Fruit fly (Drosophila melanogaster) whole organism, embryonic: ENCODE measurements around the gene Acn.

Experiments
- CG10654 ChIP-seq: fragments of 200-800 bp; sonication (Bioruptor generic); optimal IDR thresholded peaks from 2 replicates; lab custom pipeline; 2016; ENCODE audit warnings: missing biosample characterization, missing genetic modification characterization
- CG11398 ChIP-seq: fragments of 200-800 bp; sonication (Bioruptor generic); optimal IDR thresholded peaks from 2 replicates; lab custom pipeline; 2016; ENCODE audit warnings: missing biosample characterization, missing genetic modification characterization
- CG11723 ChIP-seq: fragments of 200-800 bp; sonication (Bioruptor generic); optimal IDR thresholded peaks from 2 replicates; lab custom pipeline; 2017; ENCODE audit warnings: missing biosample characterization, mild to moderate bottlenecking, missing genetic modification characterization
- CG1233 ChIP-seq: fragments of 200-800 bp; sonication (Bioruptor generic); optimal IDR thresholded peaks from 4 replicates; lab custom pipeline; 2018; ENCODE audit warnings: missing biosample characterization, mild to moderate bottlenecking, missing genetic modification characterization
- CG12659 ChIP-seq: fragments of 200-800 bp; sonication (Bioruptor generic); optimal IDR thresholded peaks from 3 replicates; lab custom pipeline; 2017; ENCODE audit warnings: mild to moderate bottlenecking, missing biosample characterization, missing genetic modification reagents, missing genetic modification characterization
- CG14710 ChIP-seq: fragments of 200-800 bp; sonication (Bioruptor generic); optimal IDR thresholded peaks from 3 replicates; lab custom pipeline; 2019; ENCODE audit warnings: missing biosample characterization, mild to moderate bottlenecking, missing genetic modification characterization, moderate library complexity
- CG15269 ChIP-seq: fragments of 200-800 bp; sonication (Bioruptor generic); optimal IDR thresholded peaks from 2 replicates; lab custom pipeline; 2018; ENCODE audit warnings: missing biosample characterization, mild to moderate bottlenecking, missing genetic modification characterization, moderate library complexity
- CG1529 ChIP-seq: fragments of 200-800 bp; sonication (Bioruptor generic); optimal IDR thresholded peaks from 3 replicates; lab custom pipeline; 2018; ENCODE audit warnings: missing biosample characterization, missing genetic modification characterization
- CG16813 ChIP-seq: fragments of 200-800 bp; sonication (Bioruptor generic); IDR thresholded peaks from 3 replicates; pipeline ENCODE4 v1.3.6; 2022; ENCODE audit warnings: missing biosample characterization, missing genetic modification characterization; ENCODE audit not compliant: partially characterized antibody
- CG16863 ChIP-seq: fragments of 200-800 bp; sonication (Bioruptor generic); optimal IDR thresholded peaks from 3 replicates; lab custom pipeline; 2016; ENCODE audit warnings: missing biosample characterization, missing genetic modification characterization
- CG17359 ChIP-seq: fragments of 200-800 bp; sonication (Bioruptor generic); optimal IDR thresholded peaks from 3 replicates; lab custom pipeline; 2018; ENCODE audit warnings: missing biosample characterization, mild to moderate bottlenecking, missing genetic modification characterization, moderate library complexity
- CG17361 ChIP-seq: fragments of 200-800 bp; sonication (Bioruptor generic); IDR thresholded peaks from 3 replicates; pipeline ENCODE4 v1.3.6; 2022; ENCODE audit warnings: missing biosample characterization, missing genetic modification characterization
- CG17568 ChIP-seq: fragments of 200-800 bp; sonication (Bioruptor generic); optimal IDR thresholded peaks from 2 replicates; lab custom pipeline; 2018; ENCODE audit warnings: missing biosample characterization, mild to moderate bottlenecking, missing genetic modification characterization, moderate library complexity
- CG2199 ChIP-seq: fragments of 200-800 bp; sonication (Bioruptor generic); IDR thresholded peaks from 3 replicates; pipeline ENCODE4 v1.3.6; 2022; ENCODE audit warnings: missing biosample characterization, missing genetic modification characterization
- CG2712 ChIP-seq: fragments of 200-800 bp; optimal IDR thresholded peaks from 3 replicates; lab custom pipeline; 2019; ENCODE audit warnings: missing biosample characterization, mild to moderate bottlenecking, missing genetic modification characterization, moderate library complexity
- CG32532 ChIP-seq: fragments of 200-800 bp; sonication (Bioruptor generic); IDR thresholded peaks from 2 replicates; pipeline ENCODE4 v1.3.6; 2022; ENCODE audit warnings: missing biosample characterization, missing genetic modification characterization
- CG3847 ChIP-seq: fragments of 200-800 bp; sonication (Bioruptor generic); IDR thresholded peaks from 2 replicates; pipeline ENCODE4 v1.3.6; 2022; ENCODE audit warnings: missing biosample characterization, missing genetic modification characterization
- CG4707 ChIP-seq: fragments of 200-800 bp; sonication (Bioruptor generic); optimal IDR thresholded peaks from 2 replicates; lab custom pipeline; 2018; ENCODE audit warnings: missing biosample characterization, mild to moderate bottlenecking, missing genetic modification characterization, moderate library complexity
- CG6272 ChIP-seq: fragments of 200-800 bp; sonication (Bioruptor generic); IDR thresholded peaks from 2 replicates; pipeline ENCODE4 v1.3.6; 2022; ENCODE audit warnings: missing biosample characterization, missing genetic modification characterization
- CG8388 ChIP-seq: fragments of 200-800 bp; sonication (Bioruptor generic); optimal IDR thresholded peaks from 2 replicates; lab custom pipeline; 2019; ENCODE audit warnings: missing biosample characterization, mild to moderate bottlenecking, missing genetic modification characterization, moderate library complexity
- CG8765 ChIP-seq: fragments of 200-800 bp; sonication (Bioruptor generic); IDR thresholded peaks from 2 replicates; pipeline ENCODE4 v1.3.6; 2022; ENCODE audit warnings: missing biosample characterization, missing genetic modification characterization
- CHES-1-like ChIP-seq: fragments of 200-800 bp; sonication (Bioruptor generic); optimal IDR thresholded peaks from 2 replicates; lab custom pipeline; 2016; ENCODE audit warnings: missing biosample characterization, missing genetic modification characterization
- Dad ChIP-seq: fragments of 200-800 bp; sonication (Bioruptor generic); optimal IDR thresholded peaks from 3 replicates; lab custom pipeline; 2016; ENCODE audit warnings: missing biosample characterization, missing genetic modification characterization
- Doc2 ChIP-seq: fragments of 200-800 bp; sonication (Bioruptor generic); IDR thresholded peaks from 2 replicates; pipeline ENCODE4 v1.3.6; 2022; ENCODE audit warnings: missing biosample characterization, missing genetic modification characterization
- Drgx ChIP-seq: fragments of 200-800 bp; sonication (Bioruptor generic); IDR thresholded peaks from 2 replicates; pipeline ENCODE4 v1.3.6; 2022; ENCODE audit warnings: missing biosample characterization, missing genetic modification characterization
- Elba2 ChIP-seq: fragments of 200-800 bp; sonication (Bioruptor generic); optimal IDR thresholded peaks from 3 replicates; lab custom pipeline; 2016; ENCODE audit warnings: missing biosample characterization, missing genetic modification characterization
- Ets65A ChIP-seq: fragments of 200-800 bp; sonication (Bioruptor generic); peaks from one replicate; lab custom pipeline; 2016; ENCODE audit warnings: missing biosample characterization, missing genetic modification characterization
- GATAe ChIP-seq: fragments of 200-800 bp; sonication (Bioruptor generic); conservative IDR thresholded peaks from 2 replicates; pipeline ENCODE4 v1.3.6; 2022; ENCODE audit warnings: missing biosample characterization, missing genetic modification characterization
- Hmx ChIP-seq: fragments of 200-800 bp; sonication (Bioruptor generic); optimal IDR thresholded peaks from 2 replicates; lab custom pipeline; 2016; ENCODE audit warnings: missing biosample characterization, missing genetic modification characterization
- Max ChIP-seq: fragments of 200-800 bp; sonication (Bioruptor generic); optimal IDR thresholded peaks from 2 replicates; lab custom pipeline; 2016; ENCODE audit warnings: missing biosample characterization, mild to moderate bottlenecking, missing genetic modification characterization
- Six4 ChIP-seq: fragments of 200-800 bp; sonication (Bioruptor generic); optimal IDR thresholded peaks from 2 replicates; lab custom pipeline; 2016; ENCODE audit warnings: missing biosample characterization, missing genetic modification characterization
- Stat92E ChIP-seq, 3 experiments: fragments of >200 bp in 2 of 3; fragments of 200-800 bp in 1 of 3; sonication (Bioruptor generic) in 1 of 3; optimal IDR thresholded peaks; 2 replicates each; lab custom pipeline; 2017 to 2019; ENCODE audit warnings: missing biosample characterization in 3 of 3, missing genetic modification characterization in 3 of 3, mild to moderate bottlenecking in 1 of 3, moderate library complexity in 1 of 3
- dan ChIP-seq: fragments of 200-800 bp; sonication (Bioruptor generic); IDR thresholded peaks from 2 replicates; pipeline ENCODE4 v1.3.6; 2022; ENCODE audit warnings: missing biosample characterization, missing genetic modification characterization
- en ChIP-seq: fragments of 200-800 bp; sonication (Bioruptor generic); optimal IDR thresholded peaks from 2 replicates; lab custom pipeline; 2016; ENCODE audit warnings: missing biosample characterization, missing genetic modification characterization
- esg ChIP-seq: fragments of 200-800 bp; sonication (Bioruptor generic); conservative IDR thresholded peaks from 2 replicates; pipeline ENCODE4 v1.3.6; 2022; ENCODE audit warnings: missing biosample characterization, missing genetic modification characterization
- eyg ChIP-seq: fragments of 200-800 bp; sonication (Bioruptor generic); optimal IDR thresholded peaks from 3 replicates; lab custom pipeline; 2016; ENCODE audit warnings: missing biosample characterization, missing genetic modification characterization
- ftz-f1 ChIP-seq: fragments of 200-800 bp; sonication (Bioruptor generic); optimal IDR thresholded peaks from 2 replicates; lab custom pipeline; 2016; ENCODE audit warnings: missing biosample characterization, missing genetic modification characterization
- hbn ChIP-seq: fragments of 200-800 bp; sonication (Bioruptor generic); IDR thresholded peaks from 2 replicates; pipeline ENCODE4 v1.3.6; 2022; ENCODE audit warnings: missing biosample characterization, missing genetic modification characterization; ENCODE audit not compliant: partially characterized antibody
- inv ChIP-seq: fragments of 200-800 bp; sonication (Bioruptor generic); IDR thresholded peaks from 2 replicates; pipeline ENCODE4 v1.3.6; 2022; ENCODE audit warnings: missing biosample characterization, missing genetic modification characterization; ENCODE audit not compliant: partially characterized antibody
- kay ChIP-seq: fragments of 200-800 bp; sonication (Bioruptor generic); optimal IDR thresholded peaks from 2 replicates; lab custom pipeline; 2016; ENCODE audit warnings: missing biosample characterization, missing genetic modification characterization
- mam ChIP-seq: fragments of 200-800 bp; sonication (Bioruptor generic); optimal IDR thresholded peaks from 3 replicates; lab custom pipeline; 2016; ENCODE audit warnings: missing biosample characterization, missing genetic modification characterization
- nmo ChIP-seq: fragments of 200-800 bp; sonication (Bioruptor generic); optimal IDR thresholded peaks from 2 replicates; lab custom pipeline; 2018; ENCODE audit warnings: missing biosample characterization, mild to moderate bottlenecking, missing genetic modification characterization, moderate library complexity
- odd ChIP-seq: fragments of 200-800 bp; sonication (Bioruptor generic); optimal IDR thresholded peaks from 2 replicates; lab custom pipeline; 2017; ENCODE audit warnings: missing biosample characterization, mild to moderate bottlenecking, missing genetic modification characterization
- peb ChIP-seq: fragments of 200-800 bp; sonication (Bioruptor generic); IDR thresholded peaks from 2 replicates; pipeline ENCODE4 v1.3.6; 2022; ENCODE audit warnings: missing biosample characterization, missing genetic modification characterization
- phol ChIP-seq: fragments of 200-800 bp; sonication (Bioruptor generic); optimal IDR thresholded peaks from 3 replicates; lab custom pipeline; 2018; ENCODE audit warnings: missing biosample characterization, mild to moderate bottlenecking, missing genetic modification characterization, moderate library complexity
- pum ChIP-seq: fragments of 200-800 bp; sonication (Bioruptor generic); optimal IDR thresholded peaks from 2 replicates; lab custom pipeline; 2016; ENCODE audit warnings: missing biosample characterization, missing genetic modification characterization
- sc ChIP-seq, 3 experiments: fragments of >200 bp in 2 of 3; fragments of 200-800 bp in 1 of 3; sonication (Bioruptor generic) in 1 of 3; optimal IDR thresholded peaks; 2 replicates in 2 of 3; 3 replicates in 1 of 3; lab custom pipeline; 2017; ENCODE audit warnings: mild to moderate bottlenecking in 1 of 3, missing biosample characterization in 1 of 3, missing genetic modification characterization in 1 of 3, missing genetic modification reagents in 1 of 3
- sens-2 ChIP-seq: fragments of 200-800 bp; sonication (Bioruptor generic); IDR thresholded peaks from 2 replicates; pipeline ENCODE4 v1.3.6; 2022; ENCODE audit warnings: missing biosample characterization, missing genetic modification characterization
- sisA ChIP-seq: fragments of 200-800 bp; sonication (Bioruptor generic); IDR thresholded peaks from 2 replicates; pipeline ENCODE4 v1.3.6; 2022; ENCODE audit warnings: missing biosample characterization, missing genetic modification characterization
- so ChIP-seq: fragments of 200-800 bp; sonication (Bioruptor generic); IDR thresholded peaks from 3 replicates; pipeline ENCODE4 v1.3.6; 2022; ENCODE audit warnings: missing biosample characterization, missing genetic modification characterization
- vvl ChIP-seq: fragments of 200-800 bp; sonication (Bioruptor generic); IDR thresholded peaks from 2 replicates; pipeline ENCODE4 v1.3.6; 2022; ENCODE audit warnings: missing biosample characterization, missing genetic modification characterization

Acn gene

DNA sequence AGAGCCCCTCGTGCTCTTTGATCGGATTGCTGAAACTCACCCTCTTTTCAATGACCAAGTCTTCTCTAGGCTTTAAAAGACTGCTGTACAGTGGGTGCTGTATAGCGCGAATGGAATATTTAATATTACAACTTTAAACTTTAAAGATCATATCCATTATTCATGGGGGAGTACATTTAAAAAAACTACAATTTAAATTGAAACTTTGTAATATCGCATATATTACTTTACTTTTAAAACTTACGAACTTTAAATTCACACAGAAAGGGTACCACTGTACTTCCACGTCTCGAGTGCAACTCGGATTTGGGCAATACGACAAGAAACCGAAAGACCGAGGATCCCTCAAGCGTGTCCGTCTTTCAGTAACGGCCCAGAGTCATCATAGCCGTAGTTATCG is 13.8 kb downstream of the Acn start, which contains the start of gene Phlpp (continued):
- TF ChIP-seq CG12659 (GFP tag; lab: Kevin White, UChicago) (no peak), nmo (GFP tag; lab: Kevin White, UChicago) (peak; percentile 22), CG16863 (GFP tag; lab: Kevin White, UChicago) (peak; percentile 10), sc (optimal IDR thresholded peaks at IDR 0.05; lab: Kevin White, UChicago) (no peak), sc (GFP tag; optimal IDR thresholded peaks at IDR 0.05; lab: Kevin White, UChicago) (no peak), CG1233 (peak; percentile 31), ftz-f1 (GFP tag; lab: Kevin White, UChicago) (no peak), sisA (GFP tag; lab: Robert Waterston, UW) (peak; percentile 60), Hmx (no peak), CG8765 (GFP tag; lab: Robert Waterston, UW) (peak; percentile 51; the same call in 1 of the 2 replicates), CG15269 (tag; lab: Kevin White, UChicago) (no peak), CG2199 (no peak), CG2712 (peak; percentile 84), CG1529 (no peak), CG32532 (GFP tag; lab: Robert Waterston, UW) (peak; percentile 40; the same call in 1 of the 2 replicates), inv (GFP tag; lab: Robert Waterston, UW) (no peak), CG17361 (peak; percentile 72), peb (peak; percentile 47; the same call in 1 of the 2 replicates), so (GFP tag; lab: Robert Waterston, UW) (peak; percentile 77; the same call in 2 of the 3 replicates), hbn (GFP tag; lab: Robert Waterston, UW) (no peak), Six4 (GFP tag; lab: Kevin White, UChicago) (peak; percentile 8), CG11723 (GFP tag; lab: Kevin White, UChicago) (no peak), CG17568 (no peak), eyg (no peak), Ets65A (peak; percentile 13), CG11398 (GFP tag; lab: Kevin White, UChicago) (no peak), CG3847 (GFP tag; lab: Robert Waterston, UW) (0 out of 2 replicates have a peak, but pooled peaks have one; percentile 26), mam (GFP tag; lab: Kevin White, UChicago) (peak; percentile 20), esg (GFP tag; lab: Robert Waterston, UW) (peak; percentile 45), Max (GFP tag; lab: Kevin White, UChicago) (no peak), Drgx (peak; percentile 72), Doc2 (no peak), vvl (GFP tag; lab: Robert Waterston, UW) (peak; percentile 76; the same call in 1 of the 2 replicates), odd (GFP tag; lab: Kevin White, UChicago) (no peak), GATAe (no peak), dan (GFP tag; lab: Robert Waterston, UW) (no peak), phol (peak; percentile 74), CHES-1-like (GFP tag; lab: Kevin White, UChicago) (no peak), CG17359 (tag; lab: Kevin White, UChicago) (peak; percentile 68), CG10654 (peak; percentile 9), pum (GFP tag; lab: Kevin White, UChicago) (peak; percentile 33), kay (GFP tag; lab: Kevin White, UChicago) (peak; percentile 29), Dad (GFP tag; lab: Kevin White, UChicago) (no peak), sens-2 (GFP tag; lab: Robert Waterston, UW) (no peak), CG14710 (tag; lab: Kevin White, UChicago) (peak; percentile 71), en (peak; percentile 28), Elba2 (GFP tag; lab: Kevin White, UChicago) (peak; percentile 18), Stat92E (GFP tag; optimal IDR thresholded peaks at IDR 0.05; lab: Kevin White, UChicago) (no peak), CG4707 (GFP tag; lab: Kevin White, UChicago) (peak; percentile 61), CG16813 (GFP tag; lab: Robert Waterston, UW) (no peak), CG6272 (GFP tag; lab: Robert Waterston, UW) (peak; percentile 41; the same call in 1 of the 2 replicates), CG8388 (GFP tag; lab: Kevin White, UChicago) (peak; percentile 60)
